Fruit fly (Drosophila melanogaster): ENCODE data around the gene Polr2A.

Gene Polr2A

dm6 chrX:11518435-11518834 is 51.7 kb downstream of the Polr2A start (continued):
- TF ChIP-seq CG17912 (GFP tag; optimal IDR thresholded peaks at IDR 0.05) = no peak
- peak; percentile 70 for TF ChIP-seq CG11085 (GFP tag; IDR thresholded peaks at IDR 0.05)
- TF ChIP-seq bbx (GFP tag; IDR thresholded peaks at IDR 0.05; ENCODE audit: partially characterized antibody) = no peak
- peak; percentile 90; the same call in 2 of the 3 replicates for TF ChIP-seq dysf (GFP tag; IDR thresholded peaks at IDR 0.05)
- peak; percentile 38 for TF ChIP-seq chn (GFP tag; optimal IDR thresholded peaks at IDR 0.05)
- TF ChIP-seq pita (GFP tag; optimal IDR thresholded peaks at IDR 0.05) = no peak
- peak; percentile 72 for TF ChIP-seq CG13296 (GFP tag; optimal IDR thresholded peaks at IDR 0.05)
- no peak for TF ChIP-seq disco-r (GFP tag; optimal IDR thresholded peaks at IDR 0.05)
- TF ChIP-seq Gug (GFP tag; IDR thresholded peaks at IDR 0.05) = peak; percentile 74; the same call in 3 of the 4 replicates
- TF ChIP-seq Taf1 (GFP tag; IDR thresholded peaks at IDR 0.05) = peak; percentile 84
- TF ChIP-seq CG8944 (GFP tag; optimal IDR thresholded peaks at IDR 0.05) = no peak
- peak; percentile 40; the same call in 1 of the 2 replicates for TF ChIP-seq Ravus (GFP tag; IDR thresholded peaks at IDR 0.05)
- peak; percentile 41; the same call in 1 of the 2 replicates for TF ChIP-seq wor (GFP tag; IDR thresholded peaks at IDR 0.05)
- peak; percentile 69 for TF ChIP-seq bowl (GFP tag; IDR thresholded peaks at IDR 0.05)
- no peak for TF ChIP-seq Sry-β (GFP tag; optimal IDR thresholded peaks at IDR 0.05)
- TF ChIP-seq CG7372 (GFP tag; IDR thresholded peaks at IDR 0.05) = peak; percentile 83
- peak; percentile 34 for TF ChIP-seq Side (GFP tag; optimal IDR thresholded peaks at IDR 0.05)
- TF ChIP-seq org-1 (GFP tag; optimal IDR thresholded peaks at IDR 0.05) = peak; percentile 53
- peak; percentile 10 for TF ChIP-seq CG16863 (GFP tag; optimal IDR thresholded peaks at IDR 0.05)
- TF ChIP-seq CG4707 (GFP tag; optimal IDR thresholded peaks at IDR 0.05) = peak; percentile 6
- TF ChIP-seq sens (GFP tag) = peak; percentile 86
- TF ChIP-seq sob (GFP tag; IDR thresholded peaks at IDR 0.05) = peak; percentile 85
- TF ChIP-seq sima (GFP tag; optimal IDR thresholded peaks at IDR 0.05) = no peak
- peak; percentile 90 for TF ChIP-seq CG14014 (GFP tag; IDR thresholded peaks at IDR 0.05)
- TF ChIP-seq CG4854 (GFP tag; optimal IDR thresholded peaks at IDR 0.05) = no peak
- TF ChIP-seq CG30431 (GFP tag; optimal IDR thresholded peaks at IDR 0.05) = peak; percentile 58
- peak; percentile 75 for TF ChIP-seq CG31224 (GFP tag; IDR thresholded peaks at IDR 0.05)
- peak; percentile 34 for TF ChIP-seq Ets65A (GFP tag)
- peak; percentile 90 for TF ChIP-seq CG11456 (GFP tag; IDR thresholded peaks at IDR 0.05)
- no peak for TF ChIP-seq vnd (GFP tag; IDR thresholded peaks at IDR 0.05; ENCODE audit: partially characterized antibody)
- peak; percentile 52 for TF ChIP-seq CG13775 (GFP tag; optimal IDR thresholded peaks at IDR 0.05)
- TF ChIP-seq zfh1 (GFP tag; IDR thresholded peaks at IDR 0.05) = peak; percentile 70; the same call in 2 of the 3 replicates
- TF ChIP-seq CHES-1-like (GFP tag; optimal IDR thresholded peaks at IDR 0.05) = no peak
- peak; percentile 79 for TF ChIP-seq caup (GFP tag; optimal IDR thresholded peaks at IDR 0.05; ENCODE audit: severe bottlenecking)
- 0 out of 2 replicates have a peak, but pooled peaks have one; percentile 7 for TF ChIP-seq CG4360 (GFP tag; IDR thresholded peaks at IDR 0.05)
- peak; percentile 81 for TF ChIP-seq CG43689 (GFP tag; IDR thresholded peaks at IDR 0.05)
- TF ChIP-seq CG10654 (GFP tag; optimal IDR thresholded peaks at IDR 0.05) = peak; percentile 36
- no peak for TF ChIP-seq da (GFP tag; optimal IDR thresholded peaks at IDR 0.05)
- 0 out of 2 replicates have a peak, but pooled peaks have one; percentile 45 for TF ChIP-seq sim (GFP tag; IDR thresholded peaks at IDR 0.05)
- TF ChIP-seq Chrac-16 (GFP tag; optimal IDR thresholded peaks at IDR 0.05) = peak; percentile 34
- TF ChIP-seq gce (GFP tag; IDR thresholded peaks at IDR 0.05) = peak; percentile 73; the same call in 1 of the 3 replicates
- TF ChIP-seq Hmx (GFP tag; optimal IDR thresholded peaks at IDR 0.05) = no peak
- TF ChIP-seq esg (GFP tag; conservative IDR thresholded peaks at IDR 0.05) = peak; percentile 79
- peak; percentile 34 for TF ChIP-seq CG1529 (GFP tag; optimal IDR thresholded peaks at IDR 0.05)
- TF ChIP-seq CG13287 (GFP tag; IDR thresholded peaks at IDR 0.05; ENCODE audit: partially characterized antibody) = no peak
- peak; percentile 54 for TF ChIP-seq salm (tag; optimal IDR thresholded peaks at IDR 0.05)
- peak; percentile 55 for TF ChIP-seq Hsf (GFP tag; optimal IDR thresholded peaks at IDR 0.05)
- TF ChIP-seq Dbx (GFP tag; IDR thresholded peaks at IDR 0.05) = peak; percentile 83
- TF ChIP-seq Hr51 (GFP tag; optimal IDR thresholded peaks at IDR 0.05) = peak; percentile 6 to 76
- TF ChIP-seq Blimp-1 (GFP tag; optimal IDR thresholded peaks at IDR 0.05) = peak; percentile 68
- peak; percentile 18 for TF ChIP-seq tup (GFP tag; optimal IDR thresholded peaks at IDR 0.05)
- TF ChIP-seq Ets97D (GFP tag; optimal IDR thresholded peaks at IDR 0.05) = peak; percentile 13

Data from whole organism, embryonic.